Worm (Caenorhabditis elegans): ENCODE measurements around the gene D1086.2.
"Not testable (repeated sequence)": the region's sequence is repeated elsewhere in the genome, so short reads cannot be mapped to it uniquely, and the experiment has no call there.

D1086.2 gene

ce11 chrV:14098519-14098918 lies at the start of gene D1086.2, which contains the start of gene D1086.1:
Gene D1086.2, minus strand, starts transcription at chrV:14098668.
Gene D1086.1, plus strand, starts transcription at chrV:14098858.
- TF ChIP-seq unc-62 (GFP tag; optimal IDR thresholded peaks at IDR 0.05) = no peak

- TF ChIP-seq unc-62 (GFP tag; optimal IDR thresholded peaks at IDR 0.05) = no peak
These were observed 48.6 kb upstream of the D1086.2 start for ce11 chrV:14147114-14147513.

- TF ChIP-seq unc-62 (GFP tag; optimal IDR thresholded peaks at IDR 0.05) = no peak
These were observed 47.7 kb upstream of the D1086.2 start, which contains the start of gene acs-10 for ce11 chrV:14146199-14146598. Gene acs-10, plus strand, starts transcription at chrV:14146499.

DNA sequence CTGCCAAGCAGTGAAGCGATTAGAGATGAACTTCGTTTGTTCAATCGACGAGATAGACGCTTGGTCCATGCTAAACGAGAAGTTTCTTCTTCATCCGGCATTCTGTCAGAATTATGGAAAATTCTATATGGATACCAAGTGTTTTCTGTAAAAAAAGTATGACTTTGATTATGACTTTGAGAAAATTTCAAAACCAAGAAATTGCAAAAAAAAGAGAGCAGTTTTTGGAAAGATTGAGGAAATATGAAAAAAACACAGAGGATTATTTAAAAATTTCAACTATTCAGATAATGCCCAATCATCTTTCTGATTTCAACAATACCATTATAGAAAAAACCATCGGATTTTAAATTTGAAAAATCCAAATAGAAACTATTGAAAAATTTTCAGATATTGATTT lies 46.8 kb upstream of the D1086.2 start, which contains the start of gene par-1:
Gene par-1 (minus strand): TSS at position 101 of the 400 bp plus-strand sequence.
- TF ChIP-seq unc-62 (GFP tag; optimal IDR thresholded peaks at IDR 0.05) = no peak

DNA sequence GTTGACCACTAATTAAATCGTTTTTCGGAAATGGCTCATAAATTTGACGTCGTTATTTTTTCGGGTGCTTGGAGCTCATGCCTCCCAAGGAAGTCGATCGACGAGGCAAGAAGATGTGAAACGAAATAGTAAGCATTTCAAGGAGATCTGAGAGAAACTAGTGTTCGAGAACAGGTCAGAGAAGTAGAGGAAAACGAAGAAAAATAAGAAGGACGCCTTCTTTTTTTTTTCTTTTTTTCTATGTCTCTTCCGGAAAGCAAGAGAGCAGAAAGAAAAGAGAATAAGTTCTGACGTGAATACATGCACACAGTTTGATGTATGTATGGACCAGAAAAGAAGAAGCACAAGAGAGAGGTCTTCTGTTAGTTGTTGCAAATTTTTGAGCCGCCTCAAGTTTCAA lies 45.2 kb upstream of the D1086.2 start:
- TF ChIP-seq unc-62 (GFP tag; optimal IDR thresholded peaks at IDR 0.05) = no peak

- TF ChIP-seq unc-62 (GFP tag; optimal IDR thresholded peaks at IDR 0.05) = no peak
These were observed 43.4 kb upstream of the D1086.2 start for ce11 chrV:14141846-14142245.

- TF ChIP-seq unc-62 (GFP tag; optimal IDR thresholded peaks at IDR 0.05) = no peak
These were observed 42.3 kb upstream of the D1086.2 start for ce11 chrV:14140733-14141132.

DNA sequence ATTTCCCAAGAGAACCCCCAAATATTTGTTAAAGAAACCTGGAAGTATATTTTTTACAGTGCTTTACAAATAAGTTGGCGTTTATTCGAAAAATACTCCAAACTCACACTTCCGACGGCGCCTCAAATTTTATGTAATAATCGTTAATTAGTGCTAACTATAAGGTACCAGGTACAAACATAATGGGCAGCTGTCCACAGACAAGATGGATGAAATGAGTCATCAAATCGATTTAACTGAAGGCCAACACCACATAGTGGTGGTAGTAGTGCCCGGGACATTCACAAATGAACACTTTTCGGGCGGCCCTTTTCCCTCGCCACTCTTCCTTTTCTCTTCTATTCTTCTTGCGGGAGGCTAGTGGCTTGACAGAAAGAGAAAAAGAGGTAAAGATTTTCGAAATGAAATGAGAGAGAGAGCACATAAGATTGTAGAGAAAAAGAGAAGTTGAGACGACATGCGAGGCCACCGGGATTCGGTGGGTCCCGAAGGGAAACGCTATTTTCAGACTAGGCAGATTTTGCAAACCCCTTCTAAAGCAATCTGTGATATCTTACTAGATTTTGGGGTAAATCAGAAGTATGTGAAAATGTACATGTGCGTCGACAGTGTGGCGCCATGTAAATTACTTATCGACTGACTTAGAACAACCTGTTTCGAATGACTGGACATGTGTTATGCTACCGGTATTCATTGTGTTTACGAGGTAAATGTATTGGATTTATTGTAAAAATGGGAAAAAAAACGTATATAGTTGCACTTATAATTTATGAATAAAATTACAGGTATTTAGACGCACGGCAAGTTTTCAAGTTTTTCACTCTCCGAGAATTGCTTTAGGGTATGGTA lies 41.0 kb upstream of the D1086.2 start:
- TF ChIP-seq unc-62 (GFP tag; optimal IDR thresholded peaks at IDR 0.05) = no peak

- not testable (repeated sequence) for TF ChIP-seq unc-62 (GFP tag; optimal IDR thresholded peaks at IDR 0.05)
These were observed 39.3 kb upstream of the D1086.2 start, which contains the start of gene AH10.4 for ce11 chrV:14137766-14138165. Gene AH10.4, minus strand, starts transcription at chrV:14137866.

- TF ChIP-seq unc-62 (GFP tag; optimal IDR thresholded peaks at IDR 0.05) = no peak
These were observed 37.7 kb upstream of the D1086.2 start for ce11 chrV:14136152-14136551.

DNA sequence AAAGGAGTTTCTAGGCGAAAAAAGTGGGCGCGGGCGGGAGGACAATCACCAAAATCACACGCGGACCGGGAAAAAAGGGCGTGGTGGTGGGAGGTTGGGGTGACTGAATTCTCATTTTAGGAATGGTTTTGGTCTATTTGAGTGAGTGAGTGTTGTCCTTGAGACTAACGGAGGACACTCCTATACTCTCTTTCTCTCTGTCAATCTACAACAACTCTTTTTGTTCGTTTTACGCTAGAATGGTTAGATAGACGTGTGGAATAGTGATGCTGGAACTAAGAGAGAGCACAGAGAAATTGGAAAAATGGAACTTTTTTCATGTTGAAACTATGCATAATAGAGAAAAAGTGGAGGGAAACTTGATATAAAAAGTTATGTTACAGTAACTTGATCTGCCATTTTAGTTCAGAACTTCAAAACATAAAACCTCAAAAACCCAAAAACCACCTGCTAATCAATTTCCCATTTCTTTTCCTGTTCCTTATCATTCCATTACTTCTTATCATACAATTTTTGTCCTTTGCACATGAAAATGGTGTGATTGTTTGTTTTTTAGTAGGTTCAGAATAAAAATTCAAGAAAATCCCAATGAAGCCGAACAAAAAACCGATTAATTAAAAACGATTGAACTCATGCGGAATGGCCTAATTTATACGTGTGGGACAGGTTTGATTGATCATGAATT lies 36.4 kb upstream of the D1086.2 start:
- no peak for TF ChIP-seq unc-62 (GFP tag; optimal IDR thresholded peaks at IDR 0.05)

ce11 chrV:14133002-14133763 lies 34.7 kb upstream of the D1086.2 start:
- no peak for TF ChIP-seq unc-62 (GFP tag; optimal IDR thresholded peaks at IDR 0.05)

ce11 chrV:14130226-14130625 lies 31.8 kb upstream of the D1086.2 start:
- no peak for TF ChIP-seq unc-62 (GFP tag; optimal IDR thresholded peaks at IDR 0.05)

DNA sequence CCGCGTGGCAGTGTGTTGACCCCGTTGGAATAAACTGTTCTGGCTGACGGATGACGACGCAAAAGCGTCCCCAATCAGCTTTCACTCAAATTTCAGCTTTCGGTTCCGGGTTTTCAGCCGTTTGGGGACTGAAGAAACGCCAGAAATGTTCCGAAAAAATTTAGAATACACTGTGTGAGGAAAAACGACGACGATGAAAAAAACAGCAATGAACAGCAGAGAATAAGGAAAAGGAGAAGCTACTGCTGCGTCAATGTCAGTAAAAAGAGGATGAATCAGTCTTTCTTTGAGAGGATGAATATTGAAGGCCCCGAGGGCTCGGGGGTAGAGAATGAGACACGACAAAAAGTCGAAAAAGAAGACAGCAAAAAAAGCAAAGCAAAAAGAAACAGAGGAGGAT lies 30.4 kb upstream of the D1086.2 start:
- no peak for TF ChIP-seq unc-62 (GFP tag; optimal IDR thresholded peaks at IDR 0.05)

ce11 chrV:14127834-14128233 lies 29.4 kb upstream of the D1086.2 start:
- TF ChIP-seq unc-62 (GFP tag; optimal IDR thresholded peaks at IDR 0.05) = no peak

DNA sequence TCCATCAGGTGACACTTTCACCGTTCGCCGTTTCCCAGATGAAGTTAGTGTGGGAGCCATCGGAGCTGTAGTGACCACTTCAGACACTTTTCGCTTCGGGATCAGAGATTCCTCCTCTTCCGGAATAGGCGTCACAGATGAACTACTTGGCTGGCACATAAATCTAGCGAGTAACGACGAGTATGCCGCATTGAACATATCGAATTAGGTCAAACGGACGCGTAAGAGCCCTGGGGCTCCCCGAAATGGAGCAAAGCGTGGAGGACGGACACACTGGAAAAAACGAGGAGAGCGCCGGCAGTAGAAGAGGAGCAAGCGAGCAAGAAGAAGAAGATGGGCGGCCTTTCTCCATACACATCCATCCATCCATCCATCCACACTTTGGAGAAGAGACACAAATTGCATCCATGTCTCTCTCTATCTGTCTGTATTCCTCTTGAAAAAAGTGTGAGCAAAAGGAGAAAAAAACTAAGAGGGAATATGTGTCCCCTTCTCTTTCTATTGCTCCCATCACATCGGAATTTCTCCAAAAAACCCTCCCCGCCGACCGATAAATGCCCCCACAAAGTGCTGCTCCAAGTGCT lies 28.0 kb upstream of the D1086.2 start:
- no peak for TF ChIP-seq unc-62 (GFP tag; optimal IDR thresholded peaks at IDR 0.05)
